Fruit fly (Drosophila melanogaster) whole organism, embryonic: ENCODE data around the gene jv.

Experiments used
- CG11085 ChIP-seq: fragments of 200-800 bp; sonication (Bioruptor generic); IDR thresholded peaks from 2 replicates; pipeline ENCODE4 v1.3.6; 2022; ENCODE audit warnings: missing biosample characterization, missing genetic modification characterization
- CG12744 ChIP-seq: fragments of 200-800 bp; sonication (Bioruptor generic); optimal IDR thresholded peaks from 2 replicates; lab custom pipeline; 2016; ENCODE audit warnings: missing biosample characterization, missing genetic modification characterization
- CG13123 ChIP-seq: fragments of 200-800 bp; sonication (Bioruptor generic); optimal IDR thresholded peaks from 2 replicates; lab custom pipeline; 2016; ENCODE audit warnings: missing biosample characterization, missing genetic modification characterization
- CG1529 ChIP-seq: fragments of 200-800 bp; sonication (Bioruptor generic); optimal IDR thresholded peaks from 3 replicates; lab custom pipeline; 2018; ENCODE audit warnings: missing biosample characterization, missing genetic modification characterization
- CG17359 ChIP-seq: fragments of 200-800 bp; sonication (Bioruptor generic); optimal IDR thresholded peaks from 3 replicates; lab custom pipeline; 2018; ENCODE audit warnings: missing biosample characterization, mild to moderate bottlenecking, missing genetic modification characterization, moderate library complexity
- CG17361 ChIP-seq: fragments of 200-800 bp; sonication (Bioruptor generic); IDR thresholded peaks from 3 replicates; pipeline ENCODE4 v1.3.6; 2022; ENCODE audit warnings: missing biosample characterization, missing genetic modification characterization
- CG30403 ChIP-seq: fragments of 200-800 bp; sonication (Bioruptor generic); optimal IDR thresholded peaks from 3 replicates; lab custom pipeline; 2016; ENCODE audit warnings: missing biosample characterization, missing genetic modification characterization
- CG31365 ChIP-seq: fragments of 200-800 bp; sonication (Bioruptor generic); optimal IDR thresholded peaks from 2 replicates; lab custom pipeline; 2018; ENCODE audit warnings: missing biosample characterization, mild to moderate bottlenecking, missing genetic modification characterization
- CG34224 ChIP-seq: fragments of 200-800 bp; sonication (Bioruptor generic); IDR thresholded peaks from 3 replicates; pipeline ENCODE4 v1.3.6; 2022; ENCODE audit warnings: missing biosample characterization, missing genetic modification characterization; ENCODE audit not compliant: partially characterized antibody
- CG34422 ChIP-seq: fragments of 200-800 bp; sonication (Bioruptor generic); IDR thresholded peaks from 3 replicates; pipeline ENCODE4 v1.3.6; 2022; ENCODE audit warnings: missing biosample characterization, missing genetic modification characterization
- CG7271 ChIP-seq: fragments of 200-800 bp; sonication (Bioruptor generic); optimal IDR thresholded peaks from 2 replicates; lab custom pipeline; 2018; ENCODE audit warnings: missing biosample characterization, mild to moderate bottlenecking, missing genetic modification characterization, moderate library complexity
- CHES-1-like ChIP-seq: fragments of 200-800 bp; sonication (Bioruptor generic); optimal IDR thresholded peaks from 2 replicates; lab custom pipeline; 2016; ENCODE audit warnings: missing biosample characterization, missing genetic modification characterization
- CoRest ChIP-seq: fragments of 200-800 bp; sonication (Bioruptor generic); optimal IDR thresholded peaks from 3 replicates; lab custom pipeline; 2018; ENCODE audit warnings: missing biosample characterization, mild to moderate bottlenecking, missing genetic modification characterization, moderate library complexity
- Doc2 ChIP-seq: fragments of 200-800 bp; sonication (Bioruptor generic); IDR thresholded peaks from 2 replicates; pipeline ENCODE4 v1.3.6; 2022; ENCODE audit warnings: missing biosample characterization, missing genetic modification characterization
- Dref ChIP-seq: fragments of 200-800 bp; sonication (Bioruptor generic); IDR thresholded peaks from 2 replicates; pipeline ENCODE4 v1.3.6; 2022; ENCODE audit warnings: missing biosample characterization, missing genetic modification characterization
- E2f2 ChIP-seq: fragments of 200-800 bp; sonication (Bioruptor generic); IDR thresholded peaks from 2 replicates; pipeline ENCODE4 v1.3.6; 2022; ENCODE audit warnings: missing biosample characterization, missing genetic modification characterization
- Ets97D ChIP-seq: fragments of 200-800 bp; sonication (Bioruptor generic); optimal IDR thresholded peaks from 3 replicates; lab custom pipeline; 2016; ENCODE audit warnings: missing biosample characterization, missing genetic modification characterization
- HmgZ ChIP-seq: fragments of 200-800 bp; sonication (Bioruptor generic); optimal IDR thresholded peaks from 2 replicates; lab custom pipeline; 2018; ENCODE audit warnings: missing biosample characterization, mild to moderate bottlenecking, missing genetic modification characterization
- Hmr ChIP-seq: fragments of 200-800 bp; sonication (Bioruptor generic); optimal IDR thresholded peaks from 3 replicates; lab custom pipeline; 2017; ENCODE audit warnings: mild to moderate bottlenecking, missing biosample characterization, missing genetic modification reagents, missing genetic modification characterization
- Hr78 ChIP-seq, 2 experiments: fragments of 200-800 bp in 1 of 2; fragments of >200 bp in 1 of 2; sonication (Bioruptor generic) in 1 of 2; optimal IDR thresholded peaks; 2 replicates each; lab custom pipeline; 2017 to 2019; ENCODE audit warnings: missing biosample characterization in 2 of 2, missing genetic modification characterization in 2 of 2, mild to moderate bottlenecking in 1 of 2, moderate library complexity in 1 of 2
- MTF-1 ChIP-seq: fragments of 200-800 bp; sonication (Bioruptor generic); optimal IDR thresholded peaks from 2 replicates; lab custom pipeline; 2018; ENCODE audit warnings: missing biosample characterization, mild to moderate bottlenecking, missing genetic modification characterization, borderline replicate concordance
- Mad ChIP-seq: fragments of 200-800 bp; sonication (Bioruptor generic); optimal IDR thresholded peaks from 2 replicates; lab custom pipeline; 2016; ENCODE audit warnings: missing biosample characterization, missing genetic modification characterization
- Max ChIP-seq: fragments of 200-800 bp; sonication (Bioruptor generic); optimal IDR thresholded peaks from 2 replicates; lab custom pipeline; 2016; ENCODE audit warnings: missing biosample characterization, mild to moderate bottlenecking, missing genetic modification characterization
- Neu2 ChIP-seq: fragments of 200-800 bp; sonication (Bioruptor generic); optimal IDR thresholded peaks from 3 replicates; lab custom pipeline; 2016; ENCODE audit warnings: missing biosample characterization, missing genetic modification characterization, borderline replicate concordance
- Rfx ChIP-seq: fragments of 200-800 bp; sonication (Bioruptor generic); IDR thresholded peaks from 2 replicates; pipeline ENCODE4 v1.3.6; 2022; ENCODE audit warnings: missing biosample characterization, missing genetic modification characterization
- Sin3A ChIP-seq: fragments of >200 bp; optimal IDR thresholded peaks from 2 replicates; lab custom pipeline; 2018
- Sry-β ChIP-seq: fragments of 200-800 bp; sonication (Bioruptor generic); optimal IDR thresholded peaks from 2 replicates; lab custom pipeline; 2018; ENCODE audit warnings: missing biosample characterization, mild to moderate bottlenecking, missing genetic modification characterization, moderate library complexity
- Xbp1 ChIP-seq: fragments of 200-800 bp; sonication (Bioruptor generic); optimal IDR thresholded peaks from 3 replicates; lab custom pipeline; 2016; ENCODE audit warnings: missing biosample characterization, mild to moderate bottlenecking, missing genetic modification characterization
- ase ChIP-seq: fragments of 200-800 bp; sonication (Bioruptor generic); IDR thresholded peaks from 3 replicates; pipeline ENCODE4 v1.3.6; 2022; ENCODE audit warnings: missing biosample characterization, missing genetic modification characterization
- bbx ChIP-seq: fragments of 200-800 bp; sonication (Bioruptor generic); IDR thresholded peaks from 2 replicates; pipeline ENCODE4 v1.3.6; 2022; ENCODE audit warnings: missing biosample characterization, missing genetic modification characterization; ENCODE audit not compliant: partially characterized antibody
- bigmax ChIP-seq: fragments of 200-800 bp; sonication (Bioruptor generic); optimal IDR thresholded peaks from 2 replicates; lab custom pipeline; 2018; ENCODE audit warnings: missing biosample characterization, mild to moderate bottlenecking, missing genetic modification characterization
- br ChIP-seq: fragments of >200 bp; optimal IDR thresholded peaks from 2 replicates; lab custom pipeline; 2017
- cg ChIP-seq: fragments of 200-800 bp; sonication (Bioruptor generic); optimal IDR thresholded peaks from 3 replicates; lab custom pipeline; 2019; ENCODE audit warnings: missing biosample characterization, mild to moderate bottlenecking, missing genetic modification characterization, moderate library complexity
- chn ChIP-seq: fragments of 200-800 bp; sonication (Bioruptor generic); optimal IDR thresholded peaks from 2 replicates; lab custom pipeline; 2016; ENCODE audit warnings: missing biosample characterization, missing genetic modification characterization
- disco-r ChIP-seq: fragments of 200-800 bp; sonication (Bioruptor generic); optimal IDR thresholded peaks from 2 replicates; lab custom pipeline; 2016; ENCODE audit warnings: missing biosample characterization, missing genetic modification characterization
- emc ChIP-seq: fragments of 200-800 bp; sonication (Bioruptor generic); optimal IDR thresholded peaks from 2 replicates; lab custom pipeline; 2016; ENCODE audit warnings: missing biosample characterization, missing genetic modification characterization
- gcm ChIP-seq: fragments of 200-800 bp; sonication (Bioruptor generic); optimal IDR thresholded peaks from 2 replicates; lab custom pipeline; 2019; ENCODE audit warnings: missing biosample characterization, mild to moderate bottlenecking, missing genetic modification characterization, moderate library complexity
- gfzf ChIP-seq: fragments of 200-800 bp; sonication (Bioruptor generic); optimal IDR thresholded peaks from 2 replicates; lab custom pipeline; 2016; ENCODE audit warnings: missing biosample characterization, mild to moderate bottlenecking, missing genetic modification characterization, moderate library complexity
- grn ChIP-seq: fragments of 200-800 bp; sonication (Bioruptor generic); optimal IDR thresholded peaks from 3 replicates; lab custom pipeline; 2017; ENCODE audit warnings: missing biosample characterization, missing genetic modification characterization
- hb ChIP-seq: fragments of 200-800 bp; sonication (Bioruptor generic); IDR thresholded peaks from 3 replicates; pipeline ENCODE4 v1.3.6; 2022; ENCODE audit warnings: missing biosample characterization, missing genetic modification characterization; ENCODE audit not compliant: partially characterized antibody
- hbn ChIP-seq: fragments of 200-800 bp; sonication (Bioruptor generic); IDR thresholded peaks from 2 replicates; pipeline ENCODE4 v1.3.6; 2022; ENCODE audit warnings: missing biosample characterization, missing genetic modification characterization; ENCODE audit not compliant: partially characterized antibody
- inv ChIP-seq: fragments of 200-800 bp; sonication (Bioruptor generic); IDR thresholded peaks from 2 replicates; pipeline ENCODE4 v1.3.6; 2022; ENCODE audit warnings: missing biosample characterization, missing genetic modification characterization; ENCODE audit not compliant: partially characterized antibody
- ranshi ChIP-seq: fragments of 200-800 bp; sonication (Bioruptor generic); IDR thresholded peaks from 2 replicates; pipeline ENCODE4 v1.3.6; 2022; ENCODE audit warnings: missing biosample characterization, missing genetic modification characterization
- sens ChIP-seq: fragments of 200-800 bp; sonication (Bioruptor generic); peaks from one replicate; lab custom pipeline; 2016; ENCODE audit warnings: missing biosample characterization, missing genetic modification characterization
- sna ChIP-seq: fragments of 200-800 bp; sonication (Bioruptor generic); IDR thresholded peaks from 2 replicates; pipeline ENCODE4 v1.3.6; 2022; ENCODE audit warnings: missing biosample characterization, missing genetic modification characterization; ENCODE audit not compliant: partially characterized antibody
- ssp ChIP-seq: fragments of 200-800 bp; sonication (Bioruptor generic); IDR thresholded peaks from 2 replicates; pipeline ENCODE4 v1.3.6; 2022; ENCODE audit warnings: missing biosample characterization, missing genetic modification characterization
- stc ChIP-seq: fragments of 200-800 bp; sonication (Bioruptor generic); IDR thresholded peaks from 2 replicates; pipeline ENCODE4 v1.3.6; 2022; ENCODE audit warnings: missing biosample characterization, missing genetic modification characterization
- stwl ChIP-seq: fragments of 200-800 bp; sonication (Bioruptor generic); optimal IDR thresholded peaks from 3 replicates; lab custom pipeline; 2018; ENCODE audit warnings: missing biosample characterization, mild to moderate bottlenecking, missing genetic modification characterization, moderate library complexity
- twi ChIP-seq: fragments of 200-800 bp; optimal IDR thresholded peaks from 2 replicates; lab custom pipeline; 2019; ENCODE audit warnings: missing biosample characterization, mild to moderate bottlenecking, missing genetic modification characterization, moderate library complexity
- tx ChIP-seq: fragments of 200-800 bp; sonication (Bioruptor generic); optimal IDR thresholded peaks from 2 replicates; lab custom pipeline; 2016; ENCODE audit warnings: missing biosample characterization, missing genetic modification characterization
- zfh1 ChIP-seq: fragments of 200-800 bp; sonication (Bioruptor generic); IDR thresholded peaks from 3 replicates; pipeline ENCODE4 v1.3.6; 2022; ENCODE audit warnings: missing biosample characterization, missing genetic modification characterization

Gene jv

DNA sequence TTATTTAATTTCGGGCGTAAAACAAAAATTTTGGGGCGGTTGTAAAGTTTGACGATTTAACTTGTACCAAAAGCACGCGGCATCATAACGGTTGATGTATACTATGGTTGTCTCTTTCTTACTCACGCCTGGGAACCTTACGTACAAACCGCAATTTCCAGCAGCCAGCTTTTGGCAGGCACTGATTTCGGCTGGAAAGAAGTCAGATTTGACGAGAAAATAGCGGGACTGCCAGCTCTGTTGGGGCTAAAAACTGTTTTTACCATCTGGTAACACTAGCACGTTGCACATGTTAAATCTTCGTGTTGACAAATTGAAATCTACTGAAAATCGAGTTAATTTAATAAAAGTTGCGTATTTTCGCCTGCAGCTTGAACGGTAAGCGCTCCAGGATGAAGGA is 16.6 kb upstream of the jv start, which contains the start of gene zpg (continued):
- TF ChIP-seq sna (no peak), CoRest (tag; lab: Kevin White, UChicago) (peak; percentile 62), tx (peak; percentile 18), CG34422 (GFP tag; lab: Robert Waterston, UW) (peak; percentile 65; the same call in 2 of the 3 replicates), gcm (GFP tag; lab: Kevin White, UChicago) (no peak), sens (peak; percentile 79), CG31365 (peak; percentile 7), Ets97D (GFP tag; lab: Kevin White, UChicago) (peak; percentile 87), emc (GFP tag; lab: Kevin White, UChicago) (no peak), CG13123 (GFP tag; lab: Kevin White, UChicago) (no peak), grn (GFP tag; lab: Kevin White, UChicago) (no peak), HmgZ (tag; lab: Kevin White, UChicago) (peak; percentile 75), E2f2 (peak; percentile 85), Sin3A (peak; percentile 87), chn (GFP tag; lab: Kevin White, UChicago) (peak; percentile 10), MTF-1 (GFP tag; lab: Kevin White, UChicago) (no peak), gfzf (GFP tag; lab: Kevin White, UChicago) (peak; percentile 93), Sry-β (GFP tag; lab: Kevin White, UChicago) (peak; percentile 98), CG17359 (no peak), Dref (GFP tag; lab: Robert Waterston, UW) (peak; percentile 35; the same call in 1 of the 2 replicates), CG17361 (GFP tag; lab: Robert Waterston, UW) (no peak), disco-r (GFP tag; lab: Kevin White, UChicago) (peak; percentile 47), CG34224 (GFP tag; lab: Robert Waterston, UW) (peak; percentile 54; the same call in 2 of the 3 replicates), CG30403 (GFP tag; lab: Kevin White, UChicago) (no peak), stc (0 out of 2 replicates have a peak, but pooled peaks have one; percentile 7), stwl (peak; percentile 99), CHES-1-like (GFP tag; lab: Kevin White, UChicago) (peak; percentile 54), zfh1 (GFP tag; lab: Robert Waterston, UW) (0 out of 3 replicates have a peak, but pooled peaks have one; percentile 17), CG11085 (GFP tag; lab: Robert Waterston, UW) (no peak), Hmr (GFP tag; lab: Kevin White, UChicago) (peak; percentile 55), hbn (peak; percentile 42; the same call in 1 of the 2 replicates), cg (GFP tag; lab: Kevin White, UChicago) (no peak), Rfx (peak; percentile 56), Mad (peak; percentile 5), br (lab: Kevin White, UChicago) (no peak), Xbp1 (GFP tag; lab: Kevin White, UChicago) (peak; percentile 8), Neu2 (no peak), Max (GFP tag; lab: Kevin White, UChicago) (peak; percentile 85), bigmax (GFP tag; lab: Kevin White, UChicago) (no peak), CG12744 (GFP tag; lab: Kevin White, UChicago) (no peak), CG7271 (no peak), bbx (GFP tag; lab: Robert Waterston, UW) (peak; percentile 53; the same call in 1 of the 2 replicates), inv (GFP tag; lab: Robert Waterston, UW) (peak; percentile 37; the same call in 1 of the 2 replicates), Doc2 (GFP tag; lab: Robert Waterston, UW) (no peak), Hr78 (GFP tag; optimal IDR thresholded peaks at IDR 0.05; lab: Kevin White, UChicago) (no peak), ase (no peak), ranshi (GFP tag; lab: Robert Waterston, UW) (peak; percentile 35; the same call in 1 of the 2 replicates), hb (GFP tag; lab: Robert Waterston, UW) (peak; percentile 16; the same call in 1 of the 3 replicates), twi (tag; lab: Kevin White, UChicago) (no peak), CG1529 (no peak), ssp (GFP tag; lab: Robert Waterston, UW) (no peak)
